Worm (Caenorhabditis elegans) whole organism, late embryonic: ENCODE results near the gene K02D10.4.
A peak's percentile ranks its signal among the peaks of the same experiment; 100 is the strongest.

Experiments
- F13H6.1 ChIP-seq: sonication (generic microtip); optimal IDR thresholded peaks from 2 replicates; lab custom pipeline; 2016; ENCODE audit warnings: missing genetic modification characterization, missing compliant biosample characterization
- T23F11.4 ChIP-seq: fragments of 200-800 bp; sonication (Bioruptor generic); optimal IDR thresholded peaks from 2 replicates; lab custom pipeline; 2018; ENCODE audit warnings: mild to moderate bottlenecking, missing genetic modification characterization, missing compliant biosample characterization
- ceh-14 ChIP-seq: sonication (generic microtip); optimal IDR thresholded peaks from 2 replicates; lab custom pipeline; 2016; ENCODE audit warnings: missing genotype, missing genetic modification characterization, missing compliant biosample characterization
- ceh-22 ChIP-seq: sonication (generic microtip); optimal IDR thresholded peaks from 2 replicates; lab custom pipeline; 2017; ENCODE audit warnings: missing biosample characterization, missing genetic modification characterization
- ceh-24 ChIP-seq: sonication (generic microtip); optimal IDR thresholded peaks from 2 replicates; lab custom pipeline; 2016; ENCODE audit warnings: mild to moderate bottlenecking, missing genetic modification characterization, missing compliant biosample characterization
- ceh-30 ChIP-seq: fragments of 150-350 bp; optimal IDR thresholded peaks from 2 replicates; lab custom pipeline; 2014; ENCODE audit warnings: missing biosample characterization, missing genetic modification characterization
- ceh-31 ChIP-seq: sonication (generic microtip); optimal IDR thresholded peaks from 2 replicates; lab custom pipeline; 2016; ENCODE audit warnings: missing genetic modification characterization, missing compliant biosample characterization
- ceh-34 ChIP-seq: sonication (generic microtip); optimal IDR thresholded peaks from 2 replicates; lab custom pipeline; 2016; ENCODE audit warnings: mild to moderate bottlenecking, missing genetic modification characterization, missing compliant biosample characterization
- ceh-45 ChIP-seq: fragments of 200-800 bp; sonication (Bioruptor generic); IDR thresholded peaks from 2 replicates; pipeline ENCODE4 v1.3.6; 2022; ENCODE audit warnings: missing genetic modification reagents, missing genetic modification characterization, missing compliant biosample characterization
- ceh-48 ChIP-seq: sonication (generic microtip); optimal IDR thresholded peaks from 2 replicates; lab custom pipeline; 2016; ENCODE audit warnings: missing genetic modification characterization, inconsistent platforms, missing compliant biosample characterization
- ceh-6 ChIP-seq: fragments of 200-800 bp; sonication (Bioruptor generic); optimal IDR thresholded peaks from 2 replicates; lab custom pipeline; 2018; ENCODE audit warnings: mild to moderate bottlenecking, missing genetic modification characterization, missing compliant biosample characterization
- che-1 ChIP-seq: sonication (generic microtip); optimal IDR thresholded peaks from 2 replicates; lab custom pipeline; 2016; ENCODE audit warnings: mild to moderate bottlenecking, missing genetic modification characterization, missing compliant biosample characterization
- dmd-4 ChIP-seq: sonication (generic microtip); optimal IDR thresholded peaks from 2 replicates; lab custom pipeline; 2016; ENCODE audit warnings: borderline replicate concordance, missing genetic modification characterization, missing compliant biosample characterization
- dve-1 ChIP-seq: sonication (generic microtip); optimal IDR thresholded peaks from 2 replicates; lab custom pipeline; 2017; ENCODE audit warnings: antibody characterized with exemption, mild to moderate bottlenecking, missing genetic modification characterization, missing compliant biosample characterization
- elt-4 ChIP-seq: sonication (generic microtip); optimal IDR thresholded peaks from 2 replicates; lab custom pipeline; 2016; ENCODE audit warnings: missing genetic modification characterization, missing compliant biosample characterization
- eyg-1 ChIP-seq: sonication (generic microtip); optimal IDR thresholded peaks from 2 replicates; lab custom pipeline; 2016; ENCODE audit warnings: missing genotype, missing genetic modification characterization, missing compliant biosample characterization
- fax-1 ChIP-seq: sonication (generic microtip); optimal IDR thresholded peaks from 2 replicates; lab custom pipeline; 2016; ENCODE audit warnings: missing genotype, missing genetic modification characterization, missing compliant biosample characterization
- fkh-6 ChIP-seq: sonication (generic microtip); optimal IDR thresholded peaks from 2 replicates; lab custom pipeline; 2016; ENCODE audit warnings: missing genetic modification characterization, missing compliant biosample characterization
- gmeb-2 ChIP-seq: sonication (generic microtip); optimal IDR thresholded peaks from 2 replicates; lab custom pipeline; 2016; ENCODE audit warnings: missing genetic modification characterization, inconsistent platforms, missing compliant biosample characterization
- hlh-13 ChIP-seq: fragments of 200-800 bp; sonication (Bioruptor generic); optimal IDR thresholded peaks from 2 replicates; lab custom pipeline; 2018; ENCODE audit warnings: mild to moderate bottlenecking, missing genetic modification characterization, missing compliant biosample characterization
- hlh-15 ChIP-seq: sonication (generic microtip); optimal IDR thresholded peaks from 2 replicates; lab custom pipeline; 2016; ENCODE audit warnings: missing genetic modification characterization, missing compliant biosample characterization
- hlh-6 ChIP-seq: sonication (generic microtip); optimal IDR thresholded peaks from 2 replicates; lab custom pipeline; 2016; ENCODE audit warnings: missing genotype, missing genetic modification characterization, missing compliant biosample characterization
- hlh-8 ChIP-seq: sonication (generic microtip); optimal IDR thresholded peaks from 2 replicates; lab custom pipeline; 2016; ENCODE audit warnings: missing genotype, missing genetic modification characterization, missing compliant biosample characterization
- lim-6 ChIP-seq: sonication (generic microtip); optimal IDR thresholded peaks from 2 replicates; lab custom pipeline; 2016; ENCODE audit warnings: missing genetic modification characterization, missing compliant biosample characterization
- lin-11 ChIP-seq: fragments of 200-800 bp; sonication (Bioruptor generic); optimal IDR thresholded peaks from 2 replicates; lab custom pipeline; 2018; ENCODE audit warnings: mild to moderate bottlenecking, missing genetic modification characterization, missing compliant biosample characterization
- madf-2 ChIP-seq: sonication (generic microtip); optimal IDR thresholded peaks from 2 replicates; lab custom pipeline; 2017; ENCODE audit warnings: missing genetic modification characterization, missing compliant biosample characterization
- nfya-1 ChIP-seq: sonication (generic microtip); optimal IDR thresholded peaks from 2 replicates; lab custom pipeline; 2017; ENCODE audit warnings: missing genetic modification characterization, mild to moderate bottlenecking, missing compliant biosample characterization, antibody characterized with exemption, moderate library complexity
- odd-2 ChIP-seq: sonication (generic microtip); optimal IDR thresholded peaks from 2 replicates; lab custom pipeline; 2017; ENCODE audit warnings: antibody characterized with exemption, mild to moderate bottlenecking, missing genetic modification characterization, missing compliant biosample characterization
- pat-9 ChIP-seq: fragments of 200-800 bp; sonication (Bioruptor generic); optimal IDR thresholded peaks from 2 replicates; lab custom pipeline; 2018; ENCODE audit warnings: mild to moderate bottlenecking, missing genetic modification characterization, moderate library complexity, missing compliant biosample characterization
- pax-1 ChIP-seq: fragments of 150-350 bp; optimal IDR thresholded peaks from 2 replicates; lab custom pipeline; 2014; ENCODE audit warnings: missing biosample characterization, missing genetic modification characterization
- pha-2 ChIP-seq: sonication (generic microtip); optimal IDR thresholded peaks from 2 replicates; lab custom pipeline; 2017; ENCODE audit warnings: mild to moderate bottlenecking, missing genetic modification characterization, missing compliant biosample characterization
- pqm-1 ChIP-seq: sonication (generic microtip); optimal IDR thresholded peaks from 2 replicates; lab custom pipeline; 2016; ENCODE audit warnings: missing genetic modification characterization, missing compliant biosample characterization
- ref-2 ChIP-seq: sonication (generic microtip); optimal IDR thresholded peaks from 2 replicates; lab custom pipeline; 2016; ENCODE audit warnings: missing genetic modification characterization, missing compliant biosample characterization
- sox-2 ChIP-seq: fragments of 200-800 bp; sonication (Bioruptor generic); IDR thresholded peaks from 2 replicates; pipeline ENCODE4 v1.3.6; 2022; ENCODE audit warnings: missing genetic modification reagents, missing genetic modification characterization, missing compliant biosample characterization
- sox-4 ChIP-seq: sonication (generic microtip); optimal IDR thresholded peaks from 2 replicates; lab custom pipeline; 2017; ENCODE audit warnings: mild to moderate bottlenecking, missing genetic modification characterization, inconsistent platforms, missing compliant biosample characterization
- tbx-7 ChIP-seq: sonication (generic microtip); optimal IDR thresholded peaks from 2 replicates; lab custom pipeline; 2016; ENCODE audit warnings: missing genotype, missing genetic modification characterization, missing compliant biosample characterization
- ttx-3 ChIP-seq: sonication (generic microtip); optimal IDR thresholded peaks from 2 replicates; lab custom pipeline; 2016; ENCODE audit warnings: missing genetic modification reagents, missing genetic modification characterization, missing compliant biosample characterization
- unc-3 ChIP-seq, 2 experiments: fragments of 200-800 bp in 1 of 2; sonication (Bioruptor generic) in 1 of 2; sonication (generic microtip) in 1 of 2; conservative IDR thresholded peaks in 1 of 2; optimal IDR thresholded peaks in 1 of 2; 2 replicates each; pipeline versions ENCODE4 v1.3.6 to Lab custom; 2016 to 2022; ENCODE audit warnings: missing compliant biosample characterization in 2 of 2, missing genetic modification characterization in 2 of 2, missing genetic modification reagents in 1 of 2
- zip-5 ChIP-seq: sonication (generic microtip); optimal IDR thresholded peaks from 2 replicates; lab custom pipeline; 2016; ENCODE audit warnings: missing genetic modification characterization, missing compliant biosample characterization

Gene K02D10.4

ce11 chrIII:8767889-8768361 lies 11.9 kb downstream of the K02D10.4 start, which contains the start of gene mtss-1 (continued):
- TF ChIP-seq ceh-14 (tag; lab: Kevin White, UChicago) (peak; percentile 85), ceh-24 (tag; lab: Kevin White, UChicago) (peak; percentile 56), hlh-13 (GFP tag; lab: Kevin White, UChicago) (peak; percentile 42), ceh-31 (peak; percentile 77), ceh-45 (no peak), sox-4 (tag; lab: Kevin White, UChicago) (peak; percentile 81), zip-5 (tag; lab: Kevin White, UChicago) (peak; percentile 66), elt-4 (tag; lab: Kevin White, UChicago) (no peak), dve-1 (tag; lab: Kevin White, UChicago) (no peak), eyg-1 (tag; lab: Kevin White, UChicago) (peak; percentile 64), lin-11 (peak; percentile 62), ceh-48 (peak; percentile 36), hlh-6 (tag; lab: Kevin White, UChicago) (peak; percentile 45), sox-2 (GFP tag; lab: Robert Waterston, UW) (peak; percentile 17; the same call in 1 of the 2 replicates), pqm-1 (no peak), ceh-22 (tag; lab: Kevin White, UChicago) (no peak), ceh-30 (no peak), hlh-15 (tag; lab: Kevin White, UChicago) (peak; percentile 59), ttx-3 (tag; lab: Kevin White, UChicago) (peak; percentile 89), odd-2 (tag; lab: Kevin White, UChicago) (peak; percentile 77), fax-1 (tag; lab: Kevin White, UChicago) (peak; percentile 85), F13H6.1 (peak; percentile 57), T23F11.4 (GFP tag; lab: Kevin White, UChicago) (peak; percentile 73), lim-6 (tag; lab: Kevin White, UChicago) (peak; percentile 2), ceh-6 (GFP tag; lab: Kevin White, UChicago) (peak; percentile 67), ref-2 (peak; percentile 64)

DNA sequence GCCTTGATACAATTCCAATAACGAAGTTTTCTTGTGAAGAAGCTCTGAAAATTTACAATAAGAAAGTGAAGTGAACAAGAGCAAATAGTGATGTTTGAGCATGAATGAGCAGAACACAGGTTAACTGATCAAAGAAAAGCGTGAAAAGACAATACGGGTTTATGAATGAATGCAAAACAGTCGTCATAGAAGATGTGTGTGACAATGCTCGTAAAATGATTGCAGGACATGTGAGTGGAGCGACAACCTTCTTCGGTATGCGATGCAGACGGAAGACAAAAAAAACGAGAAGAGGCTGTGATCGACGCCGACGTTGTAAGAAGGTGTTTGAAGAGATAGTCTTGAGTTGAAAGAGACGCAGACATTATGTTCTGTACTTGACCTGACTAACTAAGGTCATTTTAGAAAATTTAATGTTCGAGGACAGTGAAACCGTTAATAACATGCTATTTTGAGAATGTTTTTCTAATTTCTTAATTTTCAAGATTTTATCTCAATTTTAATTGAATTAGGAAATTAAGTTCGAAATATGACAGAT lies 12.5 kb downstream of the K02D10.4 start, which contains the start of gene mig-22:
mig-22 (minus strand) TSS at position 51 of the 538 bp plus-strand sequence.
- TF ChIP-seq ceh-34 (tag; lab: Kevin White, UChicago) (no peak), nfya-1 (tag; lab: Kevin White, UChicago) (no peak), pha-2 (no peak)
- TF ChIP-seq, all 69 proteins: peak for 0

DNA sequence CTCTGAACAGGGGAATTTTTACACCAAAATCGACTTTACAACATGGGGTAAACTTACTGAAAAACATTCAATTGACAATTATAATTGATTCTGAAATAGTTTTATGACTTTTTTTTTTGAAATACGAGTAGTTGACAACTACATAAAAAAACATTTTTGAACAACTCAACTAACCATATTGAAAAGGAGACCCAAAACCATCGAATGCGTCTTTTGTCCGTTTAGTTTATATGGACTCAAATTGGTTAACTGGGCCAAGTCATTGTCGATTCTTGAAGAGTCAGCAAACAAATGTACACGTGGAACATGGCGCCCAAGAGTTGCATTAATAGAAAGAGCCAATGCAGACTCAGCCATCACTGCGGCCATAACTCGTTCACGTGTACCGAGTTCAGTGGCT lies 13.3 kb downstream of the K02D10.4 start:
- TF ChIP-seq dmd-4 (tag; lab: Kevin White, UChicago) (no peak), pat-9 (tag; lab: Kevin White, UChicago) (no peak), nfya-1 (tag; lab: Kevin White, UChicago) (no peak), ref-2 (no peak), che-1 (tag; lab: Kevin White, UChicago) (no peak), lin-11 (no peak), pax-1 (no peak), hlh-8 (no peak), ceh-30 (no peak)
- TF ChIP-seq, all 69 proteins: peak for 0

DNA sequence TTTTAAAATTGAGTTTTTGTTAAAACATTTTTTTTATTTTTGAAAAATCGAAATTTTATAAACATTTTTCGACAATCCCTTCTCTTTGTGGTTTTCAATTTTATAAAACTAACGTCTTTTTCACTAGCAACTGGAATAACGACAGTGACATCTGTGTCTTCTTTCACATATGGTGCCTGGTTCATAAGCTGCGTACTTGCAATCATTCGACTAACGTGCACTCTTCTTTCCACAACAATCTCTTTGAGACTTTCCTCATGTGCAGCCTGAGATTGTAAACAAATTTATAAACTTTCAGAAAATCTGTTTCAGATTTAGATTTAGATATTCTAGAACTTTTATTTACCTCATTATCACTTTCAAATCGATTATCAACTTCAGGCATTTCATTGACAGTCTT lies 14.8 kb downstream of the K02D10.4 start:
- TF ChIP-seq fax-1 (tag; lab: Kevin White, UChicago) = no peak
- peak; percentile 71 for TF ChIP-seq hlh-8
- TF ChIP-seq, all 69 proteins: peak for 1

DNA sequence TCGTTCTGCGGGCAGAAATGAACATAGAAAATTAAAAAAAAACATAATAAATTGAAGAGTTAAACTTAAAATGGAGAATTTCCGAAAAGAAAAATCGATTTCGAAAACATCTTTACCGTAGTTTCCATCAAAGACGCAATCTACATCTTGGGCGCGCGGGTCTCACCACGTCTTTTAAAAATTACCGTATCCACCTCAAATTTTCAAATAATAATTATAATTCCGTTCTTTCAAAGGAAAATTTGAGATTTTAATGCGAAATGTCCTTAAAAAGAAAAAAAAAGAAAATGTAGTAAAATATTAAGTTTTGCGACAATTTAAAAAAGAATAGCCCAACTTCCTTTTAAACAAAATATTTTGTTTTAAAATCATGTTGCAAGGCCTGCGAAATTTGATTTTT lies 16.7 kb downstream of the K02D10.4 start:
- TF ChIP-seq unc-3 (GFP tag; conservative IDR thresholded peaks at IDR 0.05; lab: Robert Waterston, UW) = no peak
- no peak for TF ChIP-seq unc-3 (tag; optimal IDR thresholded peaks at IDR 0.05; lab: Kevin White, UChicago)
- TF ChIP-seq dmd-4 (tag; lab: Kevin White, UChicago) = no peak
- TF ChIP-seq fkh-6 = no peak
- no peak for TF ChIP-seq F13H6.1
- TF ChIP-seq madf-2 (tag; lab: Kevin White, UChicago) = no peak
- TF ChIP-seq elt-4 (tag; lab: Kevin White, UChicago) = no peak
- TF ChIP-seq ceh-22 (tag; lab: Kevin White, UChicago) = no peak
- TF ChIP-seq ref-2 = no peak
- TF ChIP-seq dve-1 (tag; lab: Kevin White, UChicago) = no peak
- no peak for TF ChIP-seq tbx-7 (tag; lab: Kevin White, UChicago)
- no peak for TF ChIP-seq gmeb-2 (tag; lab: Kevin White, UChicago)
- no peak for TF ChIP-seq zip-5 (tag; lab: Kevin White, UChicago)
